Fruit fly (Drosophila melanogaster) whole organism, pupa: Measurements from ENCODE around the gene CG32488.
A peak's percentile ranks its signal among the peaks of the same experiment; 100 is the strongest.

ENCODE experiments used
- CG10348 ChIP-seq: fragments of 200-800 bp; sonication (Bioruptor generic); IDR thresholded peaks from 2 replicates; pipeline ENCODE4 v1.3.6; 2022; ENCODE audit warnings: missing biosample characterization, missing genetic modification characterization
- CG12605 ChIP-seq: fragments of 200-800 bp; sonication (Bioruptor generic); IDR thresholded peaks from 2 replicates; pipeline ENCODE4 v1.3.6; 2022; ENCODE audit warnings: missing biosample characterization, missing genetic modification characterization
- CG13204 ChIP-seq: fragments of 200-800 bp; sonication (Bioruptor generic); optimal IDR thresholded peaks from 2 replicates; lab custom pipeline; 2018; ENCODE audit warnings: missing biosample characterization, mild to moderate bottlenecking, missing genetic modification characterization, moderate library complexity
- CG14655 ChIP-seq: fragments of 200-800 bp; sonication (Bioruptor generic); optimal IDR thresholded peaks from 3 replicates; lab custom pipeline; 2017; ENCODE audit warnings: mild to moderate bottlenecking, missing biosample characterization, missing genetic modification reagents, missing genetic modification characterization
- CG15710 ChIP-seq: fragments of 200-800 bp; sonication (Bioruptor generic); optimal IDR thresholded peaks from 2 replicates; lab custom pipeline; 2018; ENCODE audit warnings: missing biosample characterization, mild to moderate bottlenecking, missing genetic modification characterization, moderate library complexity
- CG17806 ChIP-seq: fragments of 200-800 bp; sonication (Bioruptor generic); optimal IDR thresholded peaks from 2 replicates; lab custom pipeline; 2018; ENCODE audit warnings: missing biosample characterization, mild to moderate bottlenecking, missing genetic modification characterization, moderate library complexity
- CG32121 ChIP-seq: fragments of 200-800 bp; sonication (Bioruptor generic); IDR thresholded peaks from 2 replicates; pipeline ENCODE4 v1.3.6; 2022; ENCODE audit warnings: missing biosample characterization, missing genetic modification characterization
- CG34367 ChIP-seq: fragments of 200-800 bp; sonication (Bioruptor generic); optimal IDR thresholded peaks from 2 replicates; lab custom pipeline; 2018; ENCODE audit warnings: missing biosample characterization, mild to moderate bottlenecking, missing genetic modification characterization
- CG4496 ChIP-seq: fragments of 200-800 bp; sonication (Bioruptor generic); IDR thresholded peaks from 3 replicates; pipeline ENCODE4 v1.3.6; 2022; ENCODE audit warnings: missing biosample characterization, missing genetic modification characterization
- CG8159 ChIP-seq: fragments of 200-800 bp; sonication (Bioruptor generic); optimal IDR thresholded peaks from 3 replicates; lab custom pipeline; 2018; ENCODE audit warnings: missing biosample characterization, mild to moderate bottlenecking, missing genetic modification characterization, moderate library complexity
- CG8301 ChIP-seq: fragments of 200-800 bp; sonication (Bioruptor generic); optimal IDR thresholded peaks from 2 replicates; lab custom pipeline; 2018; ENCODE audit warnings: missing biosample characterization, mild to moderate bottlenecking, missing genetic modification characterization
- CG9948 ChIP-seq: fragments of 200-800 bp; sonication (Bioruptor generic); optimal IDR thresholded peaks from 2 replicates; lab custom pipeline; 2018; ENCODE audit warnings: missing biosample characterization, mild to moderate bottlenecking, missing genetic modification characterization, moderate library complexity
- D1 ChIP-seq: fragments of 200-800 bp; sonication (Bioruptor generic); optimal IDR thresholded peaks from 2 replicates; lab custom pipeline; 2018; ENCODE audit warnings: missing biosample characterization, mild to moderate bottlenecking, missing genetic modification characterization, moderate library complexity
- EcR ChIP-seq: fragments of 200-800 bp; sonication (Bioruptor generic); optimal IDR thresholded peaks from 3 replicates; lab custom pipeline; 2019; ENCODE audit warnings: missing biosample characterization, missing genetic modification characterization, mild to moderate bottlenecking, moderate library complexity, missing genetic modification reagents
- Ets98B ChIP-seq: fragments of 200-800 bp; sonication (Bioruptor generic); IDR thresholded peaks from 2 replicates; pipeline ENCODE4 v1.3.6; 2022; ENCODE audit warnings: missing biosample characterization, missing genetic modification characterization
- Pif1A ChIP-seq: fragments of 200-800 bp; sonication (Bioruptor generic); optimal IDR thresholded peaks from 3 replicates; lab custom pipeline; 2016; ENCODE audit warnings: missing biosample characterization, missing genetic modification characterization
- Pif1B ChIP-seq: fragments of 200-800 bp; sonication (Bioruptor generic); optimal IDR thresholded peaks from 3 replicates; lab custom pipeline; 2016; ENCODE audit warnings: missing biosample characterization, missing genetic modification characterization
- Snoo ChIP-seq: fragments of 200-800 bp; sonication (Bioruptor generic); optimal IDR thresholded peaks from 3 replicates; lab custom pipeline; 2017; ENCODE audit warnings: missing biosample characterization, mild to moderate bottlenecking, missing genetic modification characterization, inconsistent platforms
- fd96Ca ChIP-seq: fragments of 200-800 bp; sonication (Bioruptor generic); IDR thresholded peaks from 3 replicates; pipeline ENCODE4 v1.3.6; 2022; ENCODE audit warnings: missing biosample characterization, missing genetic modification characterization
- gl ChIP-seq: fragments of 200-800 bp; sonication (Bioruptor generic); optimal IDR thresholded peaks from 2 replicates; lab custom pipeline; 2018; ENCODE audit warnings: missing biosample characterization, mild to moderate bottlenecking, missing genetic modification characterization
- rn ChIP-seq: fragments of 200-800 bp; sonication (Bioruptor generic); IDR thresholded peaks from 2 replicates; pipeline ENCODE4 v1.3.6; 2022; ENCODE audit warnings: missing biosample characterization, missing genetic modification characterization

Gene CG32488

DNA sequence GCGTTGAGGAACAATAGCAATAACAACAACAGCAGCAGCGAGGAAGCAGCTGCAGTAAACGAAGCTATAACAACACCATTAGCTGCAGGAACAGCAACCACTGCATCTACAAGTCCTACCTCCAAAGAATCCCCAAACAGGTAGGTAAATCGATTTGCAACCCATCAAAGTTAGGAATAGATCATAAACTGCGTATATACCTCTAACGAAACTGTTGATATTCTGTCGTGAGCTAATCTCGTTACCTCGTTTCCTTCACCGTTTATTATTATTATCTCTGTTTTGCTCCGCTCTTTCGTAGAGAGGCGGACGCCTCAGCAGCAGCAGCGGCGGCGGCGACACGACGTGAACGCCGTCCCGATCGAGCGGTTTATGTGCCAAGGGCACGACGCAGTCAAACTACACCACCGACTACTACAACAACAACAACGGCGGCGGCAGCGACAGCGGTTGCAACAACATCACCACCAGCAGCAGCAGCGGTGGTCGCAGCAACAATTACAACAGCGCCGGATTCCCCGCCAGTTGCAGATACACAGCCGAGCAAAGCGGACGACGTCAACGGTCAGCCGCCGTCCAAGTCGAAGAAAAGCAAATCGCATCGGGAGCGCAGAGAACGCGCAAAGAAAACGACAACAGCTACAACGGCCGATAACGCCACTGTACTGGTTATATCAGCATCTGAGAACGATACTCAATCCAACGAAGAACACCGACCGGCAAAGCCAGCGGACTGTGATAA is 22.1 kb upstream of the CG32488 start:
- TF ChIP-seq fd96Ca (GFP tag; lab: Robert Waterston, UW) (peak; percentile 90), CG4496 (GFP tag; lab: Robert Waterston, UW) (peak; percentile 69; the same call in 2 of the 3 replicates), CG13204 (peak; percentile 98), CG10348 (GFP tag; lab: Robert Waterston, UW) (no peak), CG32121 (GFP tag; lab: Robert Waterston, UW) (peak; percentile 90), CG12605 (GFP tag; lab: Robert Waterston, UW) (peak; percentile 37), EcR (GFP tag; lab: Kevin White, UChicago) (peak; percentile 84), Pif1B (no peak), Ets98B (GFP tag; lab: Robert Waterston, UW) (peak; percentile 85), CG17806 (no peak), Pif1A (GFP tag; lab: Kevin White, UChicago) (no peak)

DNA sequence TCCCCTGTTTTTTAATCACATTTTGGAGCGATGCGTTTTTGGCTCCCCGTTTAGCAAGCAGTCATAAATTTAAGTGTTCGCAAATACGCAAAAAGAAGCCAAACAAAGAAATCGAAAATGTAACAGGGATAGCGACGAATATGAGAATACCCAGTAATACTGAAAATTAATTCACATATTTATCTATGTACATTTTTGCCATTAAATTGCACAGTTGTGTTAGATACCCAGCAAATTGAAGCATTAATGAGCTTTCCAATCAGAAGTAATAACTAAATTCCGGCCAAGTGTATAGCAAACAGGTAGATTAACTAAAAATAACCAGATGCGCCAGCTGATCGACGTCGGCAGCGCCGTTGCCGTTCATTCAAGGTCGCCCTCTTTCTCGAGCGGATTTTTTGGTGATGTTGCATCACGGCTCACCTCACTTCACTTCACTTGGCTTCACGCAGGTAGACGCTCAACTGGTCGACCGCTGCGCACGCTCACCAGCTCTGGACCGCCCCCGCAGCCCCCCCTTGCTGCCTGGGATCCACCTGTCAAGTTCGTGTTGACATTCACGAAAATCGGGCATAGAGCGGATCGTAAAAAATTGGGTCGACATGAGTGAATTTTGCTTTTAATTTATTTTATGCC is 21.2 kb upstream of the CG32488 start:
- TF ChIP-seq CG13204 (peak; percentile 50), CG10348 (GFP tag; lab: Robert Waterston, UW) (no peak), CG9948 (no peak), EcR (GFP tag; lab: Kevin White, UChicago) (no peak), CG15710 (tag; lab: Kevin White, UChicago) (no peak), CG32121 (GFP tag; lab: Robert Waterston, UW) (peak; percentile 23; the same call in 1 of the 2 replicates), CG8301 (no peak)

DNA sequence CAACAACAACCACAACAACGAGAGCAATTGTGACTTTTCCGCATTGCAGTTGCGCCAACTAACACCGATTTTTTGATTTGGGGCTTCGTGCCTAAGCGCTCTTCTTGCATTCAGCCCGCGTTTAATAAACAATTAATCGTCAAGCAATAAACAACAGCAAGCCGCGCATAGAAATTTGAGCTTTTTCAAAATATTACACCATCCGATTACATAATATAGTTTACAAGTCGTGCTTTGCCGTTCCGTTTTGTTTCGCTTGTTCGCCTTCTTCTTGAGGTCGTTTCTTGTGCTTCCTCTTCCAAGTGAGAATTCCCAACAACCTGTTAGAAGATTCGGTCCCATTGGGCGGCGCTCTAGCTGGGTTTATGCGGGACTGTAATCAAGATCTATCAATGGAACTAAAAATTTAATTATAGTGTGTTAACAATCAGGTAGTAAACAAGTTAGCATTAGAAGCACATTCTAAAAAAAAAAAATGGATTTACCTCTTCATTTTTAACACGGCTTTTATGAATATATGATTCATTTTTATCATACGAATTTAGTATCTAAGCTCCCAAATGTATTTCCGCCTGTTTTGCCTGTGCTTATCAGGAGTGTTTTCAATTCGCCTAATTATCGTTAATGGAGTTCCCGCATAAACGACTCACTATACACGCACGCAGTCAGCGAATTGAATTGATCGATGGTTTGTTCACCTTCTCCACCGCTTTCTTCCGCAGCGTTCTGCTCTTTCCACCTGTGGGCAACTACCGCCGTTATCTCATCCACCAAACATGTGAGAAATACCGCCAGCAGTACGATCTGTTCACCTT is 20.1 kb upstream of the CG32488 start:
- TF ChIP-seq gl (tag; lab: Kevin White, UChicago) = peak; percentile 59
- peak; percentile 72 for TF ChIP-seq CG17806
- TF ChIP-seq rn = no peak
- TF ChIP-seq Pif1A (GFP tag; lab: Kevin White, UChicago) = peak; percentile 83
- TF ChIP-seq CG9948 = peak; percentile 71
- peak; percentile 74 for TF ChIP-seq CG8159 (tag; lab: Kevin White, UChicago)
- TF ChIP-seq Snoo (tag; lab: Kevin White, UChicago) = peak; percentile 77
- TF ChIP-seq EcR (GFP tag; lab: Kevin White, UChicago) = no peak
- peak; percentile 77 for TF ChIP-seq Pif1B
- TF ChIP-seq CG13204 = no peak
- TF ChIP-seq CG4496 (GFP tag; lab: Robert Waterston, UW) = peak; percentile 59; the same call in 2 of the 3 replicates
- TF ChIP-seq fd96Ca (GFP tag; lab: Robert Waterston, UW) = peak; percentile 73; the same call in 2 of the 3 replicates
- peak; percentile 64; the same call in 1 of the 2 replicates for TF ChIP-seq CG32121 (GFP tag; lab: Robert Waterston, UW)
- TF ChIP-seq CG10348 (GFP tag; lab: Robert Waterston, UW) = no peak
- TF ChIP-seq CG14655 (GFP tag; lab: Kevin White, UChicago) = peak; percentile 91
- TF ChIP-seq CG12605 (GFP tag; lab: Robert Waterston, UW) = peak; percentile 50
- peak; percentile 89 for TF ChIP-seq CG8301
- peak; percentile 76 for TF ChIP-seq CG15710 (tag; lab: Kevin White, UChicago)
- no peak for TF ChIP-seq D1 (tag; lab: Kevin White, UChicago)
- peak; percentile 72 for TF ChIP-seq Ets98B (GFP tag; lab: Robert Waterston, UW)
- peak; percentile 69 for TF ChIP-seq CG34367 (tag; lab: Kevin White, UChicago)

DNA sequence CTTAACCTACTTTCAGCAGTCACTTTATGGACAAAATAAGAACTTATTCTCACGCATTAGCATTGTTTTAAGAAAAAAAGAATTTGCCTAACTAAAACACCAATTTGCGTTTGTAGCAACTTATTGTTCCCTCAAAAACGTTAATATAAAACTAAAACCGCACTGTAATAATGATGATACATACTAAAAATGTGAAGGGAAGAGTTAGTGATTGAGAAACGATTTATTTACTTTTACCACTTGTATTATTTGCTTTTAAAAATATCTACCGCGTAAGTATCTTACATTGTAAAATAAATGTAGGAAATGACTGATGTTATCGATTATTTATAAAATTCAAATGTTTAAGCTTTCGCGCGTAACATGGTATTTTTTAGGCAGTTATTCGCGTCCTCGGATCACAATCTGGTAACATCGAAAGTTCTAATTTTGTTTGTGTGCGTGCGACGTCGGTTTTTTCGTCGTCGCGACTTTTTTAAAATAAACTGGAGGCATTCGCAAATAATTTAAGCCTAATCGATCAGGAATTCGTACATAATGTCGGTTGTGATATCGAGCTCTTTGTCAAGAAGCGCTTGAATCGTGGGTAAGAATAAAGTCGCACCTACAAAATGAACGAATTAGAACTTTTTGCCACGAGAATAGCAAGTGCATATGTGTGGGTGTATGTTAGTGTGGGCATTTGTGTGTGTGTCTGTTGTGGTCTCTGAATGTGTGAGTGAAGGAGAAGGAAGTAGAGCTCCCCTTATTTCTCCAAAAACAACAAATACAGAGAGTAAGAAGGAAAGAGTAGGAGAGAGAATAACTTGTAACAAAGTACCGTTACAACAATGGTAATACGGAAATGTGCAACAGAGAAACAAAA is 19.1 kb upstream of the CG32488 start, which contains the start of gene CG2162:
Gene CG2162 (plus strand): TSS at position 418 of the 865 bp plus-strand sequence.
- peak; percentile 2 for TF ChIP-seq CG8301
- TF ChIP-seq CG12605 (GFP tag; lab: Robert Waterston, UW) = no peak

DNA sequence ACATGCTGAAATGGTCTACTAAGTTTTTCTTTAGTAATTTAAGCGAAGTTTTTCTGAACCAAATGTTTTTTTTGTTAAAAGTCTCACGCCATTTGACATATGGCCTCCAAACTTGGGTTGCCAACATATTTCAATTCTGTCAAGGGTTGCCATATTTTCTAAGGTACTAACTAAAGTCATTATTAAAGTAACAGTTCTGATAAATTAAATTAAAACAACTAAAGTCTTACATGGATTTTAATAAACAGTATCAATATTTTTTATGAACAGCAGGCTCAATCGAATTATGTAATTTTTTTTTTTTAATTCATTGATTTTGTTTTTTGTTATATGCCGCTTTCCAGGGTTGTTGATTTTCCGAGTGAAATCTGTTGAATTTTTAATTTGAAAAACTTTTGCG is 10.6 kb upstream of the CG32488 start, which contains the start of gene aly:
Gene aly (minus strand): TSS at position 101 of the 400 bp plus-strand sequence.
- TF ChIP-seq CG13204 (no peak), CG10348 (GFP tag; lab: Robert Waterston, UW) (no peak), CG8159 (tag; lab: Kevin White, UChicago) (no peak), CG12605 (GFP tag; lab: Robert Waterston, UW) (no peak), D1 (tag; lab: Kevin White, UChicago) (no peak), fd96Ca (GFP tag; lab: Robert Waterston, UW) (no peak), CG15710 (tag; lab: Kevin White, UChicago) (no peak)
